Worm (Caenorhabditis elegans): ENCODE data around the gene C18A3.7.
A peak's percentile ranks its signal among the peaks of the same experiment; 100 is the strongest.
"Not testable (repeated sequence)": the region's sequence is repeated elsewhere in the genome, so short reads cannot be mapped to it uniquely, and the experiment has no call there.

C18A3.7 gene

DNA sequence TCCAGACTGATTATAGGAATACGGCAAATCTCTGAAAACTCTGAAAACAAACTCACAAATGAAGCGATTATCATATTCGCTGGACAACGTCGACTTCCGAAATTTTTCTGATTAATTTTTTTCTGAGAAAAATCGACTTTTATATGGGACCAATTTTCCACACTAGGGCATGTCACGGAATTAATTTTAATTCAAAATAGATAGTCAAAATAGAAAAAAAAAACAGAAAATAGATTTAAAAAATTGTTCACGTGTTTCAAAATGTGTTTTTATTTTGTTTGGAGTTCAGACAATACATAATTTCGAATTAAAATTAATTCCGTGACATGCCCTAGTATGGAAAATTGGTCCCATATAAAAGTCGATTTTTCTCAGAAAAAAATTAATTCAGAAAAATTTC, 27.4 kb upstream of the C18A3.7 start, which contains the start of the genes F10C1.3 and F10C1.23:
Gene F10C1.3, minus strand, starts transcription at position 101 of the 400 bp plus-strand sequence.
Gene F10C1.23, plus strand, starts transcription at position 385 of the 400 bp plus-strand sequence.
- not testable (repeated sequence) for TF ChIP-seq madf-6 (GFP tag; IDR thresholded peaks at IDR 0.05); ama-1 (optimal IDR thresholded peaks at IDR 0.05); ama-1 (GFP tag; optimal IDR thresholded peaks at IDR 0.05); bed-2 (GFP tag; IDR thresholded peaks at IDR 0.05)

DNA sequence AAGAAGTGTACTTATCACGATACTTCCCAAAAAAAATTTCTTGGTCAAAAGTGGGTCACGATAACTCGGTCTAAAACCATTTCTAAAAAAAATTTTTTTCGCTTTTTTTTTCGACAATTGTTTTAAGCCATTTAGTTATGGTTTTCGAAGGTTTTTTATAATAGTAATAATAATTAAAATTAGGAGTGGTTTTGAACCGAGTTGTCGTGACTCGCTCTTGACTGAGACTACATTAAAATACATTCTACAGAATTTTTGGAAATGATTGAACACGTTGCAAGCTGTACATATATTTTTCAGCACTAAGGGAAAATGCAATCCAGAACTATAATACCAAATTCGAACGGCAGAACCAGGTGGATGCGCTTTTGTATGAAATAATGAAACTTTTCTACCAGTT, 23.9 kb upstream of the C18A3.7 start, which contains the start of gene F10C1.8:
Gene F10C1.8, plus strand, starts transcription at position 301 of the 400 bp plus-strand sequence.
- TF ChIP-seq madf-8 (GFP tag; conservative IDR thresholded peaks at IDR 0.05) (no peak), sdz-38 (tag; optimal IDR thresholded peaks at IDR 0.05) (no peak), cebp-2 (GFP tag; IDR thresholded peaks at IDR 0.05) (no peak), F33H1.4 (GFP tag; IDR thresholded peaks at IDR 0.05) (no peak), B0336.3 (GFP tag; IDR thresholded peaks at IDR 0.05) (no peak), pbrm-1 (GFP tag; IDR thresholded peaks at IDR 0.05) (no peak), rpc-1 (optimal IDR thresholded peaks at IDR 0.05) (no peak), rpc-1 (tag; optimal IDR thresholded peaks at IDR 0.05) (no peak), nhr-90 (tag; optimal IDR thresholded peaks at IDR 0.05) (no peak), lir-1 (GFP tag; conservative IDR thresholded peaks at IDR 0.05) (no peak), zim-3 (tag; optimal IDR thresholded peaks at IDR 0.05) (no peak)

ce11 chrII:5751353-5751752, 21.1 kb upstream of the C18A3.7 start:
- peak; percentile 63 for TF ChIP-seq dox-1 (GFP tag; IDR thresholded peaks at IDR 0.05)
- TF ChIP-seq ZK185.1 (tag; optimal IDR thresholded peaks at IDR 0.05; ENCODE audit: poor library complexity, severe bottlenecking): peak; percentile 29
- TF ChIP-seq hsf-1 (GFP tag; IDR thresholded peaks at IDR 0.05): 0 out of 2 replicates have a peak, but pooled peaks have one; percentile 37
- TF ChIP-seq attf-5 (GFP tag; optimal IDR thresholded peaks at IDR 0.05): no peak
- TF ChIP-seq nhr-80 (tag; optimal IDR thresholded peaks at IDR 0.05): peak; percentile 96
- no peak for TF ChIP-seq pha-4 (tag; optimal IDR thresholded peaks at IDR 0.05)
- TF ChIP-seq die-1 (tag; optimal IDR thresholded peaks at IDR 0.05): no peak

DNA sequence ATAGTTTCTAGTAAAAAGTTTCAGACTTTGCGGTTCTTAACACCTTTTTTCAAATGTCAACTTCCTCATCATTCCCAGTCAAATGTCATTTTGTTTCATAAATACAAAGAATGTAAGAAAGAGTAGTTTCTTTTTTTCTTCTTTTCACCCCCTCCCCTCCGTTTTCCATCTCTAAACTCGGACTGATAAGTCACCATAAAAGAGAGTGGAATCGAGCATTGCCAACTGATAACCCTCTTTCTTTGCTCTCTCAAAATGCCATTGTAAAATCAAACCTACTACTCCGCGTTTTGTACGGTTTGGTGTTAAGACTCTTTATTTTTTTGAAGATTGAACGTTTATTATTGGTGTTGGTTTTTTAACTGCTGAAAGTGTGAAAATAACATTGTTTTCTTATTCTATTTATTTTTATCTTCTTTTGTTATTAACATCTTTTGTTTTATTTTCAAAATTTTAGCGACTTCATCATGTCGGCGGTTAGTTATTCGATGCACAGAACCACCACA, 19.5 kb upstream of the C18A3.7 start, which contains the start of gene ifb-2:
Gene ifb-2, plus strand, starts transcription at position 456 of the 506 bp plus-strand sequence.
- TF ChIP-seq xnd-1 (tag; optimal IDR thresholded peaks at IDR 0.05) (no peak), nhr-80 (tag; optimal IDR thresholded peaks at IDR 0.05) (peak; percentile 92), dox-1 (GFP tag; IDR thresholded peaks at IDR 0.05) (0 out of 2 replicates have a peak, but pooled peaks have one; percentile 15), dpl-1 (GFP tag; optimal IDR thresholded peaks at IDR 0.05) (no peak), hrde-1 (tag; optimal IDR thresholded peaks at IDR 0.05; ENCODE audit: borderline replicate concordance) (no peak), K11D2.4 (GFP tag; IDR thresholded peaks at IDR 0.05) (no peak), chd-7 (tag; optimal IDR thresholded peaks at IDR 0.05) (no peak)

- no peak for TF ChIP-seq xnd-1 (tag; optimal IDR thresholded peaks at IDR 0.05)
- no peak for TF ChIP-seq zfh-2 (GFP tag; conservative IDR thresholded peaks at IDR 0.05)
- no peak for TF ChIP-seq attf-5 (GFP tag; optimal IDR thresholded peaks at IDR 0.05)
- no peak for TF ChIP-seq attf-3 (GFP tag; conservative IDR thresholded peaks at IDR 0.05)
- TF ChIP-seq dox-1 (GFP tag; IDR thresholded peaks at IDR 0.05): 0 out of 2 replicates have a peak, but pooled peaks have one; percentile 26
- TF ChIP-seq ztf-6 (GFP tag; IDR thresholded peaks at IDR 0.05): no peak
- TF ChIP-seq nhr-80 (tag; optimal IDR thresholded peaks at IDR 0.05): peak; percentile 89
- peak; percentile 31 for TF ChIP-seq ets-4 (GFP tag; optimal IDR thresholded peaks at IDR 0.05)
- TF ChIP-seq tlf-1 (GFP tag; optimal IDR thresholded peaks at IDR 0.05): no peak
- TF ChIP-seq madf-8 (GFP tag; conservative IDR thresholded peaks at IDR 0.05): no peak
- no peak for TF ChIP-seq F22D6.2 (tag; optimal IDR thresholded peaks at IDR 0.05)
- TF ChIP-seq akir-1 (GFP tag; optimal IDR thresholded peaks at IDR 0.05): no peak
- no peak for TF ChIP-seq hmg-1.2 (GFP tag; IDR thresholded peaks at IDR 0.05)
- no peak for TF ChIP-seq hsf-1 (GFP tag; IDR thresholded peaks at IDR 0.05)
- no peak for TF ChIP-seq unc-130 (GFP tag; optimal IDR thresholded peaks at IDR 0.05)
- no peak for TF ChIP-seq F33H1.4 (GFP tag; IDR thresholded peaks at IDR 0.05)
- TF ChIP-seq ceh-79 (tag; optimal IDR thresholded peaks at IDR 0.05): no peak
- no peak for TF ChIP-seq madf-3 (GFP tag; IDR thresholded peaks at IDR 0.05)
- TF ChIP-seq nhr-27 (tag; optimal IDR thresholded peaks at IDR 0.05): no peak
Measured at ce11 chrII:5748395-5748794, 18.2 kb upstream of the C18A3.7 start.

Data from whole organism, young adult.